Fruit fly (Drosophila melanogaster) whole organism, pupa: ENCODE results near the gene CG7601.

Experiments
- CG10348 ChIP-seq: fragments of 200-800 bp; sonication (Bioruptor generic); IDR thresholded peaks from 2 replicates; pipeline ENCODE4 v1.3.6; 2022; ENCODE audit warnings: missing biosample characterization, missing genetic modification characterization
- CG12605 ChIP-seq: fragments of 200-800 bp; sonication (Bioruptor generic); IDR thresholded peaks from 2 replicates; pipeline ENCODE4 v1.3.6; 2022; ENCODE audit warnings: missing biosample characterization, missing genetic modification characterization
- CG13204 ChIP-seq: fragments of 200-800 bp; sonication (Bioruptor generic); optimal IDR thresholded peaks from 2 replicates; lab custom pipeline; 2018; ENCODE audit warnings: missing biosample characterization, mild to moderate bottlenecking, missing genetic modification characterization, moderate library complexity
- CG14655 ChIP-seq: fragments of 200-800 bp; sonication (Bioruptor generic); optimal IDR thresholded peaks from 3 replicates; lab custom pipeline; 2017; ENCODE audit warnings: mild to moderate bottlenecking, missing biosample characterization, missing genetic modification reagents, missing genetic modification characterization
- CG15710 ChIP-seq: fragments of 200-800 bp; sonication (Bioruptor generic); optimal IDR thresholded peaks from 2 replicates; lab custom pipeline; 2018; ENCODE audit warnings: missing biosample characterization, mild to moderate bottlenecking, missing genetic modification characterization, moderate library complexity
- CG17806 ChIP-seq: fragments of 200-800 bp; sonication (Bioruptor generic); optimal IDR thresholded peaks from 2 replicates; lab custom pipeline; 2018; ENCODE audit warnings: missing biosample characterization, mild to moderate bottlenecking, missing genetic modification characterization, moderate library complexity
- CG32121 ChIP-seq: fragments of 200-800 bp; sonication (Bioruptor generic); IDR thresholded peaks from 2 replicates; pipeline ENCODE4 v1.3.6; 2022; ENCODE audit warnings: missing biosample characterization, missing genetic modification characterization
- CG34367 ChIP-seq: fragments of 200-800 bp; sonication (Bioruptor generic); optimal IDR thresholded peaks from 2 replicates; lab custom pipeline; 2018; ENCODE audit warnings: missing biosample characterization, mild to moderate bottlenecking, missing genetic modification characterization
- CG4496 ChIP-seq: fragments of 200-800 bp; sonication (Bioruptor generic); IDR thresholded peaks from 3 replicates; pipeline ENCODE4 v1.3.6; 2022; ENCODE audit warnings: missing biosample characterization, missing genetic modification characterization
- CG8159 ChIP-seq: fragments of 200-800 bp; sonication (Bioruptor generic); optimal IDR thresholded peaks from 3 replicates; lab custom pipeline; 2018; ENCODE audit warnings: missing biosample characterization, mild to moderate bottlenecking, missing genetic modification characterization, moderate library complexity
- CG8301 ChIP-seq: fragments of 200-800 bp; sonication (Bioruptor generic); optimal IDR thresholded peaks from 2 replicates; lab custom pipeline; 2018; ENCODE audit warnings: missing biosample characterization, mild to moderate bottlenecking, missing genetic modification characterization
- CG9948 ChIP-seq: fragments of 200-800 bp; sonication (Bioruptor generic); optimal IDR thresholded peaks from 2 replicates; lab custom pipeline; 2018; ENCODE audit warnings: missing biosample characterization, mild to moderate bottlenecking, missing genetic modification characterization, moderate library complexity
- D1 ChIP-seq: fragments of 200-800 bp; sonication (Bioruptor generic); optimal IDR thresholded peaks from 2 replicates; lab custom pipeline; 2018; ENCODE audit warnings: missing biosample characterization, mild to moderate bottlenecking, missing genetic modification characterization, moderate library complexity
- EcR ChIP-seq: fragments of 200-800 bp; sonication (Bioruptor generic); optimal IDR thresholded peaks from 3 replicates; lab custom pipeline; 2019; ENCODE audit warnings: missing biosample characterization, missing genetic modification characterization, mild to moderate bottlenecking, moderate library complexity, missing genetic modification reagents
- Ets98B ChIP-seq: fragments of 200-800 bp; sonication (Bioruptor generic); IDR thresholded peaks from 2 replicates; pipeline ENCODE4 v1.3.6; 2022; ENCODE audit warnings: missing biosample characterization, missing genetic modification characterization
- Pif1A ChIP-seq: fragments of 200-800 bp; sonication (Bioruptor generic); optimal IDR thresholded peaks from 3 replicates; lab custom pipeline; 2016; ENCODE audit warnings: missing biosample characterization, missing genetic modification characterization
- Pif1B ChIP-seq: fragments of 200-800 bp; sonication (Bioruptor generic); optimal IDR thresholded peaks from 3 replicates; lab custom pipeline; 2016; ENCODE audit warnings: missing biosample characterization, missing genetic modification characterization
- Snoo ChIP-seq: fragments of 200-800 bp; sonication (Bioruptor generic); optimal IDR thresholded peaks from 3 replicates; lab custom pipeline; 2017; ENCODE audit warnings: missing biosample characterization, mild to moderate bottlenecking, missing genetic modification characterization, inconsistent platforms
- fd96Ca ChIP-seq: fragments of 200-800 bp; sonication (Bioruptor generic); IDR thresholded peaks from 3 replicates; pipeline ENCODE4 v1.3.6; 2022; ENCODE audit warnings: missing biosample characterization, missing genetic modification characterization
- gl ChIP-seq: fragments of 200-800 bp; sonication (Bioruptor generic); optimal IDR thresholded peaks from 2 replicates; lab custom pipeline; 2018; ENCODE audit warnings: missing biosample characterization, mild to moderate bottlenecking, missing genetic modification characterization
- rn ChIP-seq: fragments of 200-800 bp; sonication (Bioruptor generic); IDR thresholded peaks from 2 replicates; pipeline ENCODE4 v1.3.6; 2022; ENCODE audit warnings: missing biosample characterization, missing genetic modification characterization

The CG7601 gene

DNA sequence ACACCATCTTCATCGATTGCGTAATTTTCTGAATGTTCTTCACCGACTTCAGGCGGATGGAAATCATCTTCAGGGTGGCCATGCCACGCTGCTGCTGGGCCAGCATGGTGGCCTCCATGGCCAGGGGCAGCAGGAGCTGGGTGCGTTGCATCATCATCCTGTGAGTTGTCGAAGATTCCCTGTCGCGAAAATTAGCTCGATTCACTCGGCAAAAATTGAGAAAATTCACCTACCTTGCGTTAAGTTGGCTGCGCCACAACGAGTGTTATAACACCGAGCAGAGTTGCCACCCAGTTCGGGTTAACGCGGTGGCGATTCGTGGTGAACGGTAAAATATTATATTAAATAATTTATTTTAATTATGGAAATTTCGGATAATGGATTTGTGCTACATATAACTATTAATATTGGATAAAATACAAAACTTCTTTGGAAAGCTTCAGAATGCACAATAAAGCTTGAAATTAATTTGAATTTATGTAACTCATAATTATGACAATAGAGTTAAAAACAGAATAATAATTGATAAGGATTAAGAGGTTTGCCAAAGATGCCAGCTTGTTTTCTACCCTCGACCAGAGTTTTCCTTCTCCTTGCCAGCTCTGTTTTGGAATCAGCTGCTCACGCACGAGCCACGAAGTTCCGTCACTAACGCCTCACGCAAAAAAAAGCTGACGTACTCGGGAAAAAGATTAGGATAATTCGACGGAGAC lies 12.2 kb upstream of the CG7601 start, which contains the start of the genes ATPsyngamma and yata:
TSS of gene ATPsyngamma (minus strand) at position 573 of the 713 bp plus-strand sequence.
TSS of gene yata (plus strand) at position 629 of the 713 bp plus-strand sequence.
- TF ChIP-seq CG12605 (no peak), CG8159 (no peak), rn (no peak), Snoo (peak; percentile 39), CG15710 (tag; lab: Kevin White, UChicago) (peak; percentile 45), CG4496 (GFP tag; lab: Robert Waterston, UW) (0 out of 3 replicates have a peak, but pooled peaks have one; percentile 27), CG14655 (GFP tag; lab: Kevin White, UChicago) (no peak)

DNA sequence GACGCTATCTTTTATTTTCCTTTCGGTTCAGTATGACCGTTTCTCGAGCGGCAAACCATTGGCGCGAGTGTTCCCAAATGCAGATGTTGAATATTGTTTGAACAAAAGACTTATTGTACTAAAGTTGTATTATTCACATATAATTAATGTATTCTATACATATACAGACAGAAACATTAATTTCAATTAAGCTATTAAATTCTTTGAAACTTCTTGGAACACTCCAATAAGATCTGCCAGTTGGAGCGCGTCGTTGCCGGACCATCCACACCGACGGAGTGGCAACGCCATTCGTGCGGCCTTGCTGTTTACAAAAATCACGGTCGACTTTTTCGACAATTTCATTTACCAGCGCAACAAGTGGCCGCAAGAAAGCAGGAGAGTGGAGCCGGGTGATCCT lies 8.5 kb upstream of the CG7601 start, which contains the start of the genes Wdr24 and IntS11:
TSS of gene Wdr24 (minus strand) at position 37 of the 400 bp plus-strand sequence.
TSS of gene IntS11 (plus strand) at position 282 of the 400 bp plus-strand sequence.
- TF ChIP-seq Snoo (peak; percentile 95), gl (tag; lab: Kevin White, UChicago) (peak; percentile 83), CG12605 (peak; percentile 97), CG14655 (GFP tag; lab: Kevin White, UChicago) (no peak), CG13204 (GFP tag; lab: Kevin White, UChicago) (no peak), CG10348 (peak; percentile 99), CG15710 (tag; lab: Kevin White, UChicago) (peak; percentile 98), CG34367 (tag; lab: Kevin White, UChicago) (peak; percentile 94), CG8301 (tag; lab: Kevin White, UChicago) (peak; percentile 96), EcR (peak; percentile 7), fd96Ca (GFP tag; lab: Robert Waterston, UW) (peak; percentile 98), D1 (no peak), Ets98B (GFP tag; lab: Robert Waterston, UW) (peak; percentile 98), CG32121 (GFP tag; lab: Robert Waterston, UW) (peak; percentile 98), Pif1B (GFP tag; lab: Kevin White, UChicago) (no peak), CG4496 (GFP tag; lab: Robert Waterston, UW) (peak; percentile 99), rn (peak; percentile 98), Pif1A (GFP tag; lab: Kevin White, UChicago) (no peak), CG17806 (tag; lab: Kevin White, UChicago) (peak; percentile 96), CG8159 (peak; percentile 94), CG9948 (tag; lab: Kevin White, UChicago) (peak; percentile 92)

DNA sequence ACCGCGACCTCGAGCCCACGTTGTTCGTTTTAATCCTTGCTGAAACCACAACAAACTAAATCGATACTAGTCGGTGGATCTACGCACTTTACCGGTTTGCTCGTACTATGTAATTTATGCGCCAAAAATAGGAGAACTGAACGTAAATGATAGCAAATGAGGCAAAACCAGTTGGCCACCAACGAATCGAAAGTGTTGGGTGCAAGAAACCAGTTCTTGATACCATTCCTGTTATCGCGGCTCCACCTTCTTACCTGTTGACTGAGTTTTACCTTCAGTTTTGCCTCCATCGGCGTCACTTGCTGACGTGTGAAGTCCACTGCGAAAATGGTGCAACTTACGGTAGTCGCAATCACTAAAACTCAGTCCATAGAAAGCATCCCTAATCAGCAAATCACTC lies 3.5 kb upstream of the CG7601 start:
- TF ChIP-seq CG10348 (no peak), Snoo (no peak), rn (no peak), CG8159 (no peak), CG15710 (tag; lab: Kevin White, UChicago) (no peak), EcR (peak; percentile 50), Pif1B (GFP tag; lab: Kevin White, UChicago) (no peak), CG14655 (GFP tag; lab: Kevin White, UChicago) (no peak)

DNA sequence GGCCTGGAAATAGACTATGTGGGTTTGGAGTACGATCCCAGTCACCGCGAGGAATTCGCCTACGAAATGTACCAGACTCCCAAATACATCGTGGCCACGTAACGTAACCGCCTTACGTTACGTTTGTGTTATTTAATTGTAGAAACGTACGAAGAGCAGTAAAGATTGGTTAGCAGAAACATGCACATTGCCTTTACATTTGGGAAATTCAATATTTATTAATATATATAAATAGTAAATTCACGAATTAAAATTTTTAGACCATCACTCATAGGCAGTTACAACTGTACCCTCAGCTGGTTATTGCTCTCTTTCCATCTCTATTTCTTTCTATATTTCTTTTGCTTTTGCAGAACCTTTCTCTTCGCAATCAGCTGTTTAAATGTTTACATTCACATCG lies 1.3 kb upstream of the CG7601 start, which contains the start of gene Gnpnat:
TSS of gene Gnpnat (plus strand) at position 385 of the 400 bp plus-strand sequence.
- TF ChIP-seq CG34367 (tag; lab: Kevin White, UChicago), result peak; percentile 37
- TF ChIP-seq CG8301 (tag; lab: Kevin White, UChicago), result peak; percentile 63
- TF ChIP-seq fd96Ca (GFP tag; lab: Robert Waterston, UW), result no peak
- TF ChIP-seq CG17806 (tag; lab: Kevin White, UChicago), result peak; percentile 61
- TF ChIP-seq Snoo, result peak; percentile 63
- peak; percentile 58 for TF ChIP-seq CG14655 (GFP tag; lab: Kevin White, UChicago)
- TF ChIP-seq Pif1A (GFP tag; lab: Kevin White, UChicago), result peak; percentile 51
- TF ChIP-seq CG32121 (GFP tag; lab: Robert Waterston, UW), result no peak
- TF ChIP-seq Pif1B (GFP tag; lab: Kevin White, UChicago), result peak; percentile 48
- TF ChIP-seq CG8159, result peak; percentile 46
- TF ChIP-seq CG15710 (tag; lab: Kevin White, UChicago), result peak; percentile 40
- TF ChIP-seq CG9948 (tag; lab: Kevin White, UChicago), result peak; percentile 7
- no peak for TF ChIP-seq D1
- TF ChIP-seq EcR, result no peak

DNA sequence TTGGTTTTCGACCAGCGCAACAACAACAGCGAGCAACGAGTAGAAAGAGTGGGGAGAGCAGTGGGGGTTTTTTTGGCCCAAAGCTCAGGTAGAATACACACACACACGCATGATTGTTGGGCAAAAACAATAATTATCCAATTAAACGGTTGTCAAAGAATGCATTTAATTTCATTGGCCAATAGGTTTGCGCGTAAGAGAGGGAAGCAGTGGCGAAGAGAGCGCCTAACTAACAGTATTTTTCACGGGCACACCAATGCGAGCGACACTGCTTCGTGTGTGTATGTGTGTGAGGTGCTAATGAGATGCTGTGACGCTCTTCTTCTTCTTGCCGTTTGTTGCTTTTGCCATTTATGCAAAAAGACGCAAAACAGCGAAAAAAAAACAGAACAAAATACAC lies 10.3 kb downstream of the CG7601 start:
- TF ChIP-seq CG12605 (no peak), EcR (peak; percentile 4)

DNA sequence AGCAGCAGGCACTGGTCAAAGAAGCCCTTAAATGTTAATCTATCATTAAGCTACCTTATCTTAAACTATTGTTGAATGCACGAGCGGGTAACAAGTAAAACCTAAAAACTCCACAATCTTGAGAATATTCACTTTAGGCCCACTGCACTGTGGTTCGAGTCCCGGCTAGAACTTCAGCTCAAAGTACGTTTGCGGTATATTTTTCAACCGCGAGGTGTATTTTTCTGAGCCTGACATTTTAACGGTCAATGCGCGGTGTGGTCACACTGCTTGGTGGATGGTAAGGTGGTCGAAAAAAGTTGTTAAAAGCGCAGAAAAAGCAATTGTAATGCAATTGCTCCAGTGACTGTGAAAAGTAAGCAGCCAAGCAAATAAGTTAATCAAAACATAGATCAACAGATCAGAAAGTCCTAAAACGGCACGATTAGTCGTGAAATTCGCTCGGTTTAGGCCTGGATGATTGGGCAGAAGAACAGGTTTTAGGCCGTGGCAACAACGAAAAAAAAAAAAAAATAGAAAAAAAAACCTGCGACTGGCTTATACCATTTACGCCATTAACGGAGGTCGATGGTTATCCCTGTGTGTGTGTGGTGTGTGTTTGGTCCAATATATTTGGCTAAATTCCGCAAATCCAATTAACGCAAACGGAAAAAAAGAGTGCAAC lies 10.8 kb downstream of the CG7601 start, which contains the start of gene Kul:
TSS of gene Kul (plus strand) at position 254 of the 664 bp plus-strand sequence.
- TF ChIP-seq CG34367 (tag; lab: Kevin White, UChicago) (peak; percentile 28), CG14655 (GFP tag; lab: Kevin White, UChicago) (no peak), Pif1A (GFP tag; lab: Kevin White, UChicago) (no peak), CG13204 (GFP tag; lab: Kevin White, UChicago) (no peak), CG4496 (GFP tag; lab: Robert Waterston, UW) (peak; percentile 56; the same call in 2 of the 3 replicates), gl (tag; lab: Kevin White, UChicago) (peak; percentile 67), CG8159 (peak; percentile 40), EcR (no peak), CG17806 (tag; lab: Kevin White, UChicago) (peak; percentile 18), CG9948 (tag; lab: Kevin White, UChicago) (no peak), D1 (no peak), CG32121 (GFP tag; lab: Robert Waterston, UW) (peak; percentile 57; the same call in 1 of the 2 replicates), CG12605 (peak; percentile 18; the same call in 1 of the 2 replicates), rn (peak; percentile 19; the same call in 1 of the 2 replicates), CG15710 (tag; lab: Kevin White, UChicago) (peak; percentile 23), Ets98B (GFP tag; lab: Robert Waterston, UW) (peak; percentile 34), CG10348 (no peak), fd96Ca (GFP tag; lab: Robert Waterston, UW) (peak; percentile 49; the same call in 1 of the 3 replicates), Pif1B (GFP tag; lab: Kevin White, UChicago) (no peak), CG8301 (tag; lab: Kevin White, UChicago) (peak; percentile 50), Snoo (peak; percentile 61)
- TF ChIP-seq, all 21 proteins: peak for 13
